Worm (Caenorhabditis elegans) whole organism, early embryonic: ENCODE measurements around the gene T23F2.2.

Source experiments
- B0310.2 ChIP-seq: sonication (generic microtip); optimal IDR thresholded peaks from 2 replicates; lab custom pipeline; 2016; ENCODE audit warnings: mild to moderate bottlenecking, missing genetic modification characterization, missing compliant biosample characterization
- ama-1 ChIP-seq: fragments of 150-350 bp; optimal IDR thresholded peaks from 2 replicates; lab custom pipeline; 2014
- flt-1 ChIP-seq: fragments of 200-800 bp; sonication (Bioruptor generic); IDR thresholded peaks from 2 replicates; pipeline ENCODE4 v1.3.6; 2022; ENCODE audit warnings: missing genetic modification characterization, missing compliant biosample characterization
- hnd-1 ChIP-seq: sonication (generic microtip); optimal IDR thresholded peaks from 2 replicates; lab custom pipeline; 2016; ENCODE audit warnings: missing genetic modification characterization, missing compliant biosample characterization
- scrt-1 ChIP-seq: fragments of 200-800 bp; sonication (Bioruptor generic); IDR thresholded peaks from 2 replicates; pipeline ENCODE4 v1.3.6; 2022; ENCODE audit warnings: missing genetic modification characterization, missing compliant biosample characterization

DNA sequence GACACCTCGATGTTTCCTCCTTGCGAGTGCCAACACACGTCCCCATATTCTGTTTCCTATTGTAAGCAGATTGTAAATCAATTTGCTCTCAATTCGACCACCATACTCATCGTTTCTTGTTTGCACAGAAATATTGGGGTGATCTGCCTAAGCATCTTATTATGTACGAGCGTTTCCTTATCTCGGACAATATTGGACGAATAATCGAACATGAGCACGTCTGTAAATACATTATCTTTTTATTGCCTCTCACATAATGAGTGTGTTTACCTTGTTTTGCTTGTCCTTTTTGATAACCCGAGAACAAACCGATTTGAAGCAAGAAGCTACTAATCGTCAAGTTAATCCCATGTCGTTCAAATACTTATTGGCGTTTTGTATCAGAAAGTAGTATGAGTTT is 49.9 kb downstream of the T23F2.2 start:
- TF ChIP-seq scrt-1 (no peak), hnd-1 (tag; lab: Kevin White, UChicago) (no peak), B0310.2 (tag; lab: Kevin White, UChicago) (no peak), ama-1 (no peak), flt-1 (no peak)
